Worm (Caenorhabditis elegans): ENCODE measurements around the gene trm-2A.

Gene trm-2A

DNA sequence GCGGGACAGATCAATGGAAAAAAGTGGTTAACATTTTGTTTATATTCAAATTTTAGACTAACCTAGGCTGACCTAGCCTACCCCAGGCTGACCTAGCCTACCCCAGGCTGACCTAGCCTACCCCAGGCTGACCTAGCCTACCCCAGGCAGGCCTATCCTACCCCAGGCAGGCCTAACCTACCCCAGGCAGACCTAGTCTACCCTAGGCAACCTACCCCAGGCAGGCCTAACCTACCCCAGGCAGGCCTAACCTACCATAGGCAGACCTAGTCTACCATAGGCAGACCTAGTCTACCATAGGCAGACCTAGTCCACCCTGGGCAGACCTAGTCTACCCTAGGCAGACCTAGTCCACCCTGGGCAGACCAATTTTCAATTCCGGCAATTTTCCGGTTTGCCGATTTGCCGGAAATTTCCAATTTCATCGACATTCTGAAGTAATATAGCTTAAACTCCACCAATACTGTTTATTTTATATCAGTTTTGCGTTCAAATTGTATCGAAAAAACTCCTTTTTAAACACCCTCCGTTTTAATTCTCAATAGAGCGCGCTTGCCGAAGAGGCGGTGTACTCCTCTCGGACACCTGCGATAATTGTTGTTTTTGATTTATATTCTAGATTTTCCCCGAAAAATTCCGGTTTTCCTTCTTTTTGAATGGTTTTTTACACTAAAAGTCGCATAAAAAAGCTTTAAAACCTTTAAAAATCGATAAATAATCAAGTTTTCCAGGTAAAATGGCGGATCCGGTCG is at the start of gene trm-2A:
Gene trm-2A, plus strand, starts transcription at position 732 of the 752 bp plus-strand sequence.
- TF ChIP-seq hlh-6 (tag; optimal IDR thresholded peaks at IDR 0.05) (no peak), unc-42 (tag; optimal IDR thresholded peaks at IDR 0.05) (no peak), dve-1 (tag; optimal IDR thresholded peaks at IDR 0.05) (no peak), rnt-1 (tag; optimal IDR thresholded peaks at IDR 0.05) (no peak), odd-2 (tag; optimal IDR thresholded peaks at IDR 0.05) (no peak), mec-3 (tag; optimal IDR thresholded peaks at IDR 0.05; ENCODE audit: borderline replicate concordance) (no peak), tbx-2 (tag; optimal IDR thresholded peaks at IDR 0.05) (peak; percentile 26), nfya-1 (tag; optimal IDR thresholded peaks at IDR 0.05) (peak; percentile 24), sox-2 (GFP tag; IDR thresholded peaks at IDR 0.05) (no peak), ceh-31 (tag; optimal IDR thresholded peaks at IDR 0.05) (peak; percentile 15), ama-1 (optimal IDR thresholded peaks at IDR 0.05) (no peak)

- TF ChIP-seq fkh-10 (GFP tag; optimal IDR thresholded peaks at IDR 0.05) (no peak), lim-6 (tag; optimal IDR thresholded peaks at IDR 0.05) (no peak), ceh-48 (tag; optimal IDR thresholded peaks at IDR 0.05) (no peak), ceh-19 (GFP tag; optimal IDR thresholded peaks at IDR 0.05) (no peak), lin-11 (tag; optimal IDR thresholded peaks at IDR 0.05) (no peak), F13H6.1 (tag; optimal IDR thresholded peaks at IDR 0.05) (no peak)
Observed at ce11 chrV:854966-855365, 49.8 kb upstream of the trm-2A start, which contains the start of gene K09C6.9. Gene K09C6.9 (minus strand): TSS chrV:855066.

DNA sequence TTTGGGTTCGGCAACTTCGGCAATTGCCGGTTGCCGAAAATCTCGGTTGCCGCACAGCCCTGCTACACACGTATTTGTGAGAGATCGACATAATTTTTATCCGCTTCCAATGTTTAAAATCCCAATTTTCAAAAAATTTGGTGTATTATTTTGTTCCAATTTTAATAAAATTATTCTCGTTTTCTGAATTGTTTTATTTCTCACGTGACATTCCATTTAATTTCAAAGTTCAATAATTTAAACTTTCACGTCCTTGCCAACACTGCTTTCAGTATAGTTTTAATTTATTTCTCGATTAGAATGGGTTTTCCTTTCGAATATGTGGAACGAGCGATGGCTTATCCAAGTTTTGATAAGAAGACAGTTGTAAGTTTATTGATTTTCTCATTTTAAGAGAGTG is 48.2 kb upstream of the trm-2A start, which contains the start of gene K09C6.2:
Gene K09C6.2, plus strand, starts transcription at position 301 of the 400 bp plus-strand sequence.
- TF ChIP-seq pros-1 (tag; optimal IDR thresholded peaks at IDR 0.05) = no peak
- no peak for TF ChIP-seq ceh-9 (tag; optimal IDR thresholded peaks at IDR 0.05)
- TF ChIP-seq F13H6.1 (tag; optimal IDR thresholded peaks at IDR 0.05) = no peak
- no peak for TF ChIP-seq mec-3 (tag; optimal IDR thresholded peaks at IDR 0.05; ENCODE audit: borderline replicate concordance)
- no peak for TF ChIP-seq ceh-2 (tag; optimal IDR thresholded peaks at IDR 0.05)
- no peak for TF ChIP-seq unc-86 (tag; optimal IDR thresholded peaks at IDR 0.05)
- TF ChIP-seq lim-6 (tag; optimal IDR thresholded peaks at IDR 0.05) = no peak
- no peak for TF ChIP-seq T23F11.4 (GFP tag; optimal IDR thresholded peaks at IDR 0.05)
- no peak for TF ChIP-seq ttx-3 (tag; optimal IDR thresholded peaks at IDR 0.05)
- no peak for TF ChIP-seq ztf-16 (tag; optimal IDR thresholded peaks at IDR 0.05)

- TF ChIP-seq sox-2 (GFP tag; IDR thresholded peaks at IDR 0.05) (0 out of 2 replicates have a peak, but pooled peaks have one; percentile 36), ceh-31 (tag; optimal IDR thresholded peaks at IDR 0.05) (no peak)
Observed at ce11 chrV:858841-859456, 45.8 kb upstream of the trm-2A start.

DNA sequence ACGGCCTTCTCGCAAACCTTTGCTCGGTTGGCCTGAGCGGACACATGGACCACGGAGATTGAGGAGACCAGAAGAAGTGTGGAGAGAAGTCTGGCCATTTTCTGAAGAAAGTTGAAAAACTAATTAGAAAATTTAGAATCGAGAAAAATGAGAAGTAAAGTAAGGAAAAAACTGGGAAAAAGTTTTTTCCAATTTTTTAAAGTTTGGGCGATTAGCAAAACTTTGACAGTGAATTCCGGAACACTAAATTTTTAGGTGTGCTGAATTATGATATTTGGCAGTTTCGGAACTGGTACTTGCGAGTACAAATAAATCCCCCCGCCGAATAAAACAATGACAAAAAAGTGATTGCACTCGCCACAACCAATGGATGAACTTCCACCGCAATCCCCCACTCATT is 38.0 kb upstream of the trm-2A start, which contains the start of gene T02B11.3:
Gene T02B11.3, minus strand, starts transcription at position 101 of the 400 bp plus-strand sequence.
- TF ChIP-seq C38D4.7 (GFP tag; optimal IDR thresholded peaks at IDR 0.05) (no peak), F13H6.1 (tag; optimal IDR thresholded peaks at IDR 0.05) (no peak), pha-2 (tag; optimal IDR thresholded peaks at IDR 0.05) (no peak), ceh-30 (tag; optimal IDR thresholded peaks at IDR 0.05) (no peak), nhr-232 (tag; optimal IDR thresholded peaks at IDR 0.05) (no peak), fax-1 (tag; optimal IDR thresholded peaks at IDR 0.05) (no peak), ceh-6 (GFP tag; optimal IDR thresholded peaks at IDR 0.05) (no peak), mec-3 (tag; optimal IDR thresholded peaks at IDR 0.05; ENCODE audit: borderline replicate concordance) (no peak), ceh-48 (tag; optimal IDR thresholded peaks at IDR 0.05) (no peak), pros-1 (tag; optimal IDR thresholded peaks at IDR 0.05) (no peak), gmeb-2 (tag; optimal IDR thresholded peaks at IDR 0.05) (no peak)

Measured in whole organism, late embryonic.